Worm (Caenorhabditis elegans) whole organism, L4 larva: ENCODE measurements around the gene amt-1.

Experiments
- ces-1 ChIP-seq: fragments of 150-350 bp; sonication (generic microtip); optimal IDR thresholded peaks from 4 replicates; lab custom pipeline; 2014; ENCODE audit warnings: missing biosample characterization, missing genetic modification reagents, missing genetic modification characterization
- cey-2 ChIP-seq: sonication (generic microtip); optimal IDR thresholded peaks from 3 replicates; lab custom pipeline; 2017; ENCODE audit warnings: missing genetic modification characterization, mild to moderate bottlenecking, missing compliant biosample characterization, antibody characterized with exemption, borderline replicate concordance; ENCODE audit not compliant: insufficient read depth

- TF ChIP-seq cey-2 (no peak), ces-1 (GFP tag; lab: Kevin White, UChicago) (no peak)
Measured at ce11 chrX:4620019-4620418, 48.8 kb downstream of the amt-1 start.
